Fruit fly (Drosophila melanogaster) whole organism, embryonic: ENCODE data around the gene CG33158.

Experiments
- Bdp1 ChIP-seq: fragments of 200-800 bp; sonication (Bioruptor generic); optimal IDR thresholded peaks from 3 replicates; lab custom pipeline; 2016; ENCODE audit warnings: missing biosample characterization, missing genetic modification characterization
- Bgb ChIP-seq: fragments of 200-800 bp; sonication (Bioruptor generic); IDR thresholded peaks from 2 replicates; pipeline ENCODE4 v1.3.6; 2022; ENCODE audit warnings: missing biosample characterization, missing genetic modification characterization; ENCODE audit not compliant: partially characterized antibody
- Blimp-1 ChIP-seq: fragments of 200-800 bp; sonication (Bioruptor generic); optimal IDR thresholded peaks from 3 replicates; lab custom pipeline; 2018; ENCODE audit warnings: missing biosample characterization, missing genetic modification characterization, mild to moderate bottlenecking, moderate library complexity, missing genetic modification reagents
- CG10321 ChIP-seq: fragments of 200-800 bp; sonication (Bioruptor generic); IDR thresholded peaks from 2 replicates; pipeline ENCODE4 v1.3.6; 2022; ENCODE audit warnings: missing biosample characterization, missing genetic modification characterization
- CG11085 ChIP-seq: fragments of 200-800 bp; sonication (Bioruptor generic); IDR thresholded peaks from 2 replicates; pipeline ENCODE4 v1.3.6; 2022; ENCODE audit warnings: missing biosample characterization, missing genetic modification characterization
- CG11093 ChIP-seq: fragments of 200-800 bp; sonication (Bioruptor generic); IDR thresholded peaks from 3 replicates; pipeline ENCODE4 v1.3.6; 2022; ENCODE audit warnings: missing biosample characterization, missing genetic modification characterization
- CG11723 ChIP-seq: fragments of 200-800 bp; sonication (Bioruptor generic); optimal IDR thresholded peaks from 2 replicates; lab custom pipeline; 2017; ENCODE audit warnings: missing biosample characterization, mild to moderate bottlenecking, missing genetic modification characterization
- CG12391 ChIP-seq: fragments of 200-800 bp; sonication (Bioruptor generic); optimal IDR thresholded peaks from 3 replicates; lab custom pipeline; 2018; ENCODE audit warnings: missing biosample characterization, mild to moderate bottlenecking, missing genetic modification characterization, moderate library complexity
- CG12942 ChIP-seq: fragments of 200-800 bp; sonication (Bioruptor generic); optimal IDR thresholded peaks from 3 replicates; lab custom pipeline; 2016; ENCODE audit warnings: missing biosample characterization, missing genetic modification characterization
- CG13123 ChIP-seq: fragments of 200-800 bp; sonication (Bioruptor generic); optimal IDR thresholded peaks from 2 replicates; lab custom pipeline; 2016; ENCODE audit warnings: missing biosample characterization, missing genetic modification characterization
- CG13624 ChIP-seq: fragments of 200-800 bp; sonication (Bioruptor generic); optimal IDR thresholded peaks from 2 replicates; lab custom pipeline; 2016; ENCODE audit warnings: missing biosample characterization, missing genetic modification characterization
- CG14710 ChIP-seq: fragments of 200-800 bp; sonication (Bioruptor generic); optimal IDR thresholded peaks from 3 replicates; lab custom pipeline; 2019; ENCODE audit warnings: missing biosample characterization, mild to moderate bottlenecking, missing genetic modification characterization, moderate library complexity
- CG15601 ChIP-seq: fragments of 200-800 bp; sonication (Bioruptor generic); optimal IDR thresholded peaks from 3 replicates; lab custom pipeline; 2019; ENCODE audit warnings: missing biosample characterization, mild to moderate bottlenecking, missing genetic modification characterization, moderate library complexity
- CG15696 ChIP-seq: fragments of 200-800 bp; sonication (Bioruptor generic); optimal IDR thresholded peaks from 2 replicates; lab custom pipeline; 2019; ENCODE audit warnings: missing biosample characterization, mild to moderate bottlenecking, missing genetic modification characterization, moderate library complexity
- CG17829 ChIP-seq: fragments of 200-800 bp; optimal IDR thresholded peaks from 2 replicates; lab custom pipeline; 2019; ENCODE audit warnings: missing biosample characterization, mild to moderate bottlenecking, missing genetic modification characterization, moderate library complexity
- CG18476 ChIP-seq: fragments of 200-800 bp; sonication (Bioruptor generic); optimal IDR thresholded peaks from 2 replicates; lab custom pipeline; 2016; ENCODE audit warnings: missing biosample characterization, mild to moderate bottlenecking, missing genetic modification characterization
- CG18599 ChIP-seq: fragments of 200-800 bp; sonication (Bioruptor generic); optimal IDR thresholded peaks from 3 replicates; lab custom pipeline; 2017; ENCODE audit warnings: missing biosample characterization, missing genetic modification characterization, mild to moderate bottlenecking, moderate library complexity, missing genetic modification reagents
- CG18764 ChIP-seq: fragments of 200-800 bp; sonication (Bioruptor generic); optimal IDR thresholded peaks from 3 replicates; lab custom pipeline; 2016; ENCODE audit warnings: missing biosample characterization, missing genetic modification characterization
- CG2116 ChIP-seq: fragments of 200-800 bp; sonication (Bioruptor generic); optimal IDR thresholded peaks from 3 replicates; lab custom pipeline; 2018; ENCODE audit warnings: missing biosample characterization, mild to moderate bottlenecking, missing genetic modification characterization
- CG2120 ChIP-seq: fragments of 200-800 bp; sonication (Bioruptor generic); optimal IDR thresholded peaks from 3 replicates; lab custom pipeline; 2016; ENCODE audit warnings: missing biosample characterization, missing genetic modification characterization
- CG2889 ChIP-seq: fragments of 200-800 bp; sonication (Bioruptor generic); IDR thresholded peaks from 3 replicates; pipeline ENCODE4 v1.3.6; 2022; ENCODE audit warnings: missing biosample characterization, missing genetic modification characterization
- CG30020 ChIP-seq: fragments of 200-800 bp; optimal IDR thresholded peaks from 2 replicates; lab custom pipeline; 2019; ENCODE audit warnings: missing biosample characterization, mild to moderate bottlenecking, missing genetic modification characterization, moderate library complexity
- CG31388 ChIP-seq: fragments of 200-800 bp; sonication (Bioruptor generic); optimal IDR thresholded peaks from 2 replicates; lab custom pipeline; 2016; ENCODE audit warnings: missing biosample characterization, missing genetic modification characterization
- CG3838 ChIP-seq: fragments of 200-800 bp; sonication (Bioruptor generic); optimal IDR thresholded peaks from 3 replicates; lab custom pipeline; 2016; ENCODE audit warnings: missing biosample characterization, missing genetic modification characterization
- CG3847 ChIP-seq: fragments of 200-800 bp; sonication (Bioruptor generic); IDR thresholded peaks from 2 replicates; pipeline ENCODE4 v1.3.6; 2022; ENCODE audit warnings: missing biosample characterization, missing genetic modification characterization
- CG4282 ChIP-seq: fragments of 200-800 bp; sonication (Bioruptor generic); optimal IDR thresholded peaks from 2 replicates; lab custom pipeline; 2016; ENCODE audit warnings: missing biosample characterization, missing genetic modification characterization
- CG8765 ChIP-seq: fragments of 200-800 bp; sonication (Bioruptor generic); IDR thresholded peaks from 2 replicates; pipeline ENCODE4 v1.3.6; 2022; ENCODE audit warnings: missing biosample characterization, missing genetic modification characterization
- CoRest ChIP-seq: fragments of 200-800 bp; sonication (Bioruptor generic); optimal IDR thresholded peaks from 3 replicates; lab custom pipeline; 2018; ENCODE audit warnings: missing biosample characterization, mild to moderate bottlenecking, missing genetic modification characterization, moderate library complexity
- Dll ChIP-seq: fragments of 200-800 bp; sonication (Bioruptor generic); IDR thresholded peaks from 4 replicates; pipeline ENCODE4 v1.3.6; 2022; ENCODE audit warnings: missing biosample characterization, missing genetic modification characterization; ENCODE audit not compliant: partially characterized antibody
- Hr39 ChIP-seq: fragments of >200 bp; optimal IDR thresholded peaks from 2 replicates; lab custom pipeline; 2017
- PHDP ChIP-seq: fragments of 200-800 bp; sonication (Bioruptor generic); optimal IDR thresholded peaks from 3 replicates; lab custom pipeline; 2018; ENCODE audit warnings: missing biosample characterization, mild to moderate bottlenecking, missing genetic modification characterization, moderate library complexity
- Sin3A ChIP-seq: fragments of >200 bp; optimal IDR thresholded peaks from 2 replicates; lab custom pipeline; 2018
- Sox102F ChIP-seq: fragments of 200-800 bp; sonication (Bioruptor generic); optimal IDR thresholded peaks from 2 replicates; lab custom pipeline; 2018; ENCODE audit warnings: missing biosample characterization, mild to moderate bottlenecking, missing genetic modification characterization, moderate library complexity
- abd-A ChIP-seq: fragments of 200-800 bp; sonication (Bioruptor generic); optimal IDR thresholded peaks from 3 replicates; lab custom pipeline; 2019; ENCODE audit warnings: missing biosample characterization, mild to moderate bottlenecking, missing genetic modification characterization, moderate library complexity
- bigmax ChIP-seq: fragments of 200-800 bp; sonication (Bioruptor generic); optimal IDR thresholded peaks from 2 replicates; lab custom pipeline; 2018; ENCODE audit warnings: missing biosample characterization, mild to moderate bottlenecking, missing genetic modification characterization
- esg ChIP-seq: fragments of 200-800 bp; sonication (Bioruptor generic); conservative IDR thresholded peaks from 2 replicates; pipeline ENCODE4 v1.3.6; 2022; ENCODE audit warnings: missing biosample characterization, missing genetic modification characterization
- fd3F ChIP-seq: fragments of 200-800 bp; sonication (Bioruptor generic); optimal IDR thresholded peaks from 2 replicates; lab custom pipeline; 2018; ENCODE audit warnings: missing biosample characterization, mild to moderate bottlenecking, missing genetic modification characterization, moderate library complexity
- fru ChIP-seq: fragments of >200 bp; optimal IDR thresholded peaks from 2 replicates; lab custom pipeline; 2017
- gsb ChIP-seq: fragments of 200-800 bp; sonication (Bioruptor generic); IDR thresholded peaks from 2 replicates; pipeline ENCODE4 v1.3.6; 2022; ENCODE audit warnings: missing biosample characterization, missing genetic modification characterization
- hth ChIP-seq: fragments of >200 bp; optimal IDR thresholded peaks from 2 replicates; lab custom pipeline; 2017; ENCODE audit warnings: inconsistent platforms
- kah ChIP-seq: fragments of 200-800 bp; sonication (Bioruptor generic); optimal IDR thresholded peaks from 2 replicates; lab custom pipeline; 2018; ENCODE audit warnings: missing biosample characterization, mild to moderate bottlenecking, missing genetic modification characterization
- nerfin-2 ChIP-seq: fragments of 200-800 bp; sonication (Bioruptor generic); IDR thresholded peaks from 2 replicates; pipeline ENCODE4 v1.3.6; 2022; ENCODE audit warnings: missing biosample characterization, missing genetic modification characterization; ENCODE audit not compliant: partially characterized antibody
- nom ChIP-seq: fragments of 200-800 bp; sonication (Bioruptor generic); optimal IDR thresholded peaks from 2 replicates; lab custom pipeline; 2017; ENCODE audit warnings: missing biosample characterization, missing genetic modification characterization, mild to moderate bottlenecking, moderate library complexity, missing genetic modification reagents
- oc ChIP-seq: fragments of 200-800 bp; sonication (Bioruptor generic); optimal IDR thresholded peaks from 2 replicates; lab custom pipeline; 2018; ENCODE audit warnings: missing biosample characterization, mild to moderate bottlenecking, missing genetic modification characterization, moderate library complexity
- pita ChIP-seq: fragments of 200-800 bp; sonication (Bioruptor generic); optimal IDR thresholded peaks from 2 replicates; lab custom pipeline; 2017; ENCODE audit warnings: missing biosample characterization, mild to moderate bottlenecking, missing genetic modification characterization
- rib ChIP-seq: fragments of 200-800 bp; sonication (Bioruptor generic); IDR thresholded peaks from 2 replicates; pipeline ENCODE4 v1.3.6; 2022; ENCODE audit warnings: missing biosample characterization, missing genetic modification characterization
- row ChIP-seq: fragments of 200-800 bp; sonication (Bioruptor generic); IDR thresholded peaks from 3 replicates; pipeline ENCODE4 v1.3.6; 2022; ENCODE audit warnings: missing biosample characterization, missing genetic modification characterization
- ssp ChIP-seq: fragments of 200-800 bp; sonication (Bioruptor generic); IDR thresholded peaks from 2 replicates; pipeline ENCODE4 v1.3.6; 2022; ENCODE audit warnings: missing biosample characterization, missing genetic modification characterization
- tio ChIP-seq: fragments of 200-800 bp; sonication (Bioruptor generic); optimal IDR thresholded peaks from 2 replicates; lab custom pipeline; 2017; ENCODE audit warnings: missing biosample characterization, missing genetic modification characterization, inconsistent platforms
- tna ChIP-seq: fragments of 200-800 bp; sonication (Bioruptor generic); IDR thresholded peaks from 2 replicates; pipeline ENCODE4 v1.3.6; 2022; ENCODE audit warnings: missing biosample characterization, missing genetic modification characterization; ENCODE audit not compliant: partially characterized antibody
- trem ChIP-seq: fragments of 200-800 bp; optimal IDR thresholded peaks from 3 replicates; lab custom pipeline; 2019; ENCODE audit warnings: missing biosample characterization, mild to moderate bottlenecking, missing genetic modification characterization, moderate library complexity

Gene CG33158

dm6 chr3L:16419059-16419773 lies at the start of gene CG33158, which contains the start of gene TyrRS:
Gene CG33158 (plus strand): TSS chr3L:16419597.
Gene TyrRS (minus strand): TSS chr3L:16419302.
- TF ChIP-seq CG11723 (GFP tag; lab: Kevin White, UChicago): no peak
- TF ChIP-seq CG15696 (tag; lab: Kevin White, UChicago): peak; percentile 21
- TF ChIP-seq CG12391: peak; percentile 23
- TF ChIP-seq Bgb (GFP tag; lab: Robert Waterston, UW): no peak
- no peak for TF ChIP-seq nerfin-2 (GFP tag; lab: Robert Waterston, UW)
- TF ChIP-seq CG13624 (GFP tag; lab: Kevin White, UChicago): no peak
- TF ChIP-seq rib: no peak
- no peak for TF ChIP-seq esg (GFP tag; lab: Robert Waterston, UW)
- TF ChIP-seq Blimp-1 (GFP tag; lab: Kevin White, UChicago): no peak
- no peak for TF ChIP-seq CG18476 (GFP tag; lab: Kevin White, UChicago)
- TF ChIP-seq CG2889 (GFP tag; lab: Robert Waterston, UW): no peak
- TF ChIP-seq tio (GFP tag; lab: Kevin White, UChicago): no peak
- TF ChIP-seq gsb (GFP tag; lab: Robert Waterston, UW): no peak
- no peak for TF ChIP-seq Hr39 (lab: Kevin White, UChicago)
- TF ChIP-seq PHDP (tag; lab: Kevin White, UChicago): no peak
- peak; percentile 38 for TF ChIP-seq Sin3A (lab: Kevin White, UChicago)
- TF ChIP-seq CG15601 (tag; lab: Kevin White, UChicago): peak; percentile 49
- TF ChIP-seq tna (GFP tag; lab: Robert Waterston, UW): no peak
- TF ChIP-seq CG31388 (GFP tag; lab: Kevin White, UChicago): no peak
- no peak for TF ChIP-seq ssp (GFP tag; lab: Robert Waterston, UW)
- no peak for TF ChIP-seq abd-A (tag; lab: Kevin White, UChicago)
- no peak for TF ChIP-seq fd3F (GFP tag; lab: Kevin White, UChicago)
- TF ChIP-seq CG8765 (GFP tag; lab: Robert Waterston, UW): no peak
- no peak for TF ChIP-seq CG4282 (GFP tag; lab: Kevin White, UChicago)
- no peak for TF ChIP-seq bigmax (GFP tag; lab: Kevin White, UChicago)
- no peak for TF ChIP-seq nom (GFP tag; lab: Kevin White, UChicago)
- TF ChIP-seq CG2116: peak; percentile 73
- no peak for TF ChIP-seq pita
- no peak for TF ChIP-seq fru
- TF ChIP-seq hth (lab: Kevin White, UChicago): no peak
- TF ChIP-seq CG11093 (GFP tag; lab: Robert Waterston, UW): no peak
- TF ChIP-seq CG3838 (GFP tag; lab: Kevin White, UChicago): no peak
- no peak for TF ChIP-seq oc (tag; lab: Kevin White, UChicago)
- no peak for TF ChIP-seq CG18764 (GFP tag; lab: Kevin White, UChicago)
- TF ChIP-seq CG17829: peak; percentile 2
- TF ChIP-seq CG3847 (GFP tag; lab: Robert Waterston, UW): no peak
- peak; percentile 50 for TF ChIP-seq CG14710 (tag; lab: Kevin White, UChicago)
- no peak for TF ChIP-seq Bdp1 (GFP tag; lab: Kevin White, UChicago)
- TF ChIP-seq CG12942 (GFP tag; lab: Kevin White, UChicago): no peak
- peak; percentile 84 for TF ChIP-seq trem (tag; lab: Kevin White, UChicago)
- no peak for TF ChIP-seq CG2120 (GFP tag; lab: Kevin White, UChicago)
- TF ChIP-seq CG18599 (GFP tag; lab: Kevin White, UChicago): no peak
- TF ChIP-seq CoRest (tag; lab: Kevin White, UChicago): peak; percentile 33
- TF ChIP-seq CG10321 (GFP tag; lab: Robert Waterston, UW): no peak
- TF ChIP-seq Dll (GFP tag; lab: Robert Waterston, UW): no peak
- TF ChIP-seq CG30020 (tag; lab: Kevin White, UChicago): no peak
- TF ChIP-seq row: peak; percentile 75
- TF ChIP-seq kah (GFP tag; lab: Kevin White, UChicago): no peak
- TF ChIP-seq CG11085 (GFP tag; lab: Robert Waterston, UW): no peak
- no peak for TF ChIP-seq CG13123 (GFP tag; lab: Kevin White, UChicago)
- TF ChIP-seq Sox102F (GFP tag; lab: Kevin White, UChicago): no peak
